Fruit fly (Drosophila melanogaster): ENCODE measurements around the gene CG3281.

CG3281 gene

dm6 chr3R:11947079-11947869 is 15.3 kb downstream of the CG3281 start (continued):
- TF ChIP-seq CG7368 (GFP tag; optimal IDR thresholded peaks at IDR 0.05) (peak; percentile 60), Eip78C (GFP tag) (peak; percentile 87), CG16779 (tag; optimal IDR thresholded peaks at IDR 0.05) (no peak), CG15336 (GFP tag; IDR thresholded peaks at IDR 0.05) (peak; percentile 60), CG6792 (GFP tag; optimal IDR thresholded peaks at IDR 0.05) (peak; percentile 69), dsx (GFP tag; optimal IDR thresholded peaks at IDR 0.05; ENCODE audit: poor library complexity, severe bottlenecking) (peak; percentile 48), vri (GFP tag; optimal IDR thresholded peaks at IDR 0.05) (peak; percentile 53), CG34406 (GFP tag; optimal IDR thresholded peaks at IDR 0.05) (peak; percentile 68), CG32006 (GFP tag; optimal IDR thresholded peaks at IDR 0.05) (peak; percentile 67), CG1621 (tag; optimal IDR thresholded peaks at IDR 0.05) (peak; percentile 65), CG31627 (GFP tag; optimal IDR thresholded peaks at IDR 0.05) (peak; percentile 85), Met (GFP tag; optimal IDR thresholded peaks at IDR 0.05) (peak; percentile 84), acj6 (GFP tag; optimal IDR thresholded peaks at IDR 0.05) (peak; percentile 63), CG6854 (GFP tag; optimal IDR thresholded peaks at IDR 0.05) (no peak), CG6808 (GFP tag; optimal IDR thresholded peaks at IDR 0.05) (peak; percentile 57), Hr38 (GFP tag; optimal IDR thresholded peaks at IDR 0.05) (no peak), CG11294 (GFP tag; IDR thresholded peaks at IDR 0.05) (no peak), Eip75B (GFP tag; optimal IDR thresholded peaks at IDR 0.05) (peak; percentile 66), spab (GFP tag; optimal IDR thresholded peaks at IDR 0.05) (peak; percentile 61), CG8319 (GFP tag; optimal IDR thresholded peaks at IDR 0.05) (no peak), cyc (GFP tag; optimal IDR thresholded peaks at IDR 0.05) (peak; percentile 84), CG3032 (tag; optimal IDR thresholded peaks at IDR 0.05) (peak; percentile 53), Eip93F (GFP tag; optimal IDR thresholded peaks at IDR 0.05) (peak; percentile 3), lz (GFP tag; optimal IDR thresholded peaks at IDR 0.05) (peak; percentile 76), esn (GFP tag; optimal IDR thresholded peaks at IDR 0.05) (peak; percentile 78), Sox14 (GFP tag; optimal IDR thresholded peaks at IDR 0.05) (peak; percentile 77), CG6163 (GFP tag; IDR thresholded peaks at IDR 0.05) (peak; percentile 72)

dm6 chr3R:11945450-11946317 is 16.9 kb downstream of the CG3281 start:
- no peak for TF ChIP-seq CG7368 (GFP tag; optimal IDR thresholded peaks at IDR 0.05)
- TF ChIP-seq CG8319 (GFP tag; optimal IDR thresholded peaks at IDR 0.05), result no peak
- no peak for TF ChIP-seq Hr38 (GFP tag; optimal IDR thresholded peaks at IDR 0.05)
- no peak for TF ChIP-seq CG11762 (GFP tag; optimal IDR thresholded peaks at IDR 0.05; ENCODE audit: insufficient read depth)
- TF ChIP-seq CG1621 (tag; optimal IDR thresholded peaks at IDR 0.05), result peak; percentile 5
- no peak for TF ChIP-seq CG11294 (GFP tag; IDR thresholded peaks at IDR 0.05)
- no peak for TF ChIP-seq spab (GFP tag; optimal IDR thresholded peaks at IDR 0.05)
- no peak for TF ChIP-seq CG9139 (GFP tag; optimal IDR thresholded peaks at IDR 0.05)
- peak; percentile 14 for TF ChIP-seq Ets96B (tag; optimal IDR thresholded peaks at IDR 0.05)
- no peak for TF ChIP-seq CG8632 (GFP tag; optimal IDR thresholded peaks at IDR 0.05)
- TF ChIP-seq Gug (GFP tag; IDR thresholded peaks at IDR 0.05), result 0 out of 2 replicates have a peak, but pooled peaks have one; percentile 14
- no peak for TF ChIP-seq CG15336 (GFP tag; IDR thresholded peaks at IDR 0.05)
- TF ChIP-seq ss (GFP tag; optimal IDR thresholded peaks at IDR 0.05), result peak in 1 of 2 experiments; percentile 25
- TF ChIP-seq CG10631 (GFP tag; optimal IDR thresholded peaks at IDR 0.05), result peak; percentile 39
- no peak for TF ChIP-seq Sox14 (GFP tag; optimal IDR thresholded peaks at IDR 0.05)
- TF ChIP-seq CG10669 (GFP tag; optimal IDR thresholded peaks at IDR 0.05), result no peak
- TF ChIP-seq CG32006 (GFP tag; optimal IDR thresholded peaks at IDR 0.05), result peak; percentile 64
- no peak for TF ChIP-seq esn (GFP tag; optimal IDR thresholded peaks at IDR 0.05)
- TF ChIP-seq Sox102F (GFP tag; optimal IDR thresholded peaks at IDR 0.05), result no peak
- TF ChIP-seq CG16779 (tag; optimal IDR thresholded peaks at IDR 0.05), result no peak
- no peak for TF ChIP-seq CG31627 (GFP tag; optimal IDR thresholded peaks at IDR 0.05)
- no peak for TF ChIP-seq CG6854 (GFP tag; optimal IDR thresholded peaks at IDR 0.05)
- no peak for TF ChIP-seq topi (GFP tag; optimal IDR thresholded peaks at IDR 0.05)
- peak; percentile 24 for TF ChIP-seq CG6808 (GFP tag; optimal IDR thresholded peaks at IDR 0.05)
- TF ChIP-seq net (GFP tag; optimal IDR thresholded peaks at IDR 0.05), result no peak
- no peak for TF ChIP-seq Sox15 (GFP tag; optimal IDR thresholded peaks at IDR 0.05)
- TF ChIP-seq fd85E (GFP tag; optimal IDR thresholded peaks at IDR 0.05), result no peak
- peak; percentile 80 for TF ChIP-seq Eip78C (GFP tag)
- no peak for TF ChIP-seq Eip93F (GFP tag; optimal IDR thresholded peaks at IDR 0.05)
- TF ChIP-seq fd59A (GFP tag; optimal IDR thresholded peaks at IDR 0.05), result no peak
- TF ChIP-seq Smox (GFP tag; optimal IDR thresholded peaks at IDR 0.05), result no peak
- TF ChIP-seq achi (GFP tag; optimal IDR thresholded peaks at IDR 0.05), result peak; percentile 45
- TF ChIP-seq Eip75B (GFP tag; optimal IDR thresholded peaks at IDR 0.05), result no peak
- TF ChIP-seq CG4318 (GFP tag; optimal IDR thresholded peaks at IDR 0.05), result peak; percentile 21
